Worm (Caenorhabditis elegans) whole organism, L4 larva: ENCODE data around the gene pqn-96.

Source experiments
- D1046.2 ChIP-seq: fragments of 200-800 bp; sonication (Bioruptor generic); IDR thresholded peaks from 2 replicates; pipeline ENCODE4 v1.3.6; 2022; ENCODE audit warnings: missing genetic modification characterization, missing compliant biosample characterization
- F10B5.3 ChIP-seq: sonication (generic microtip); optimal IDR thresholded peaks from 2 replicates; lab custom pipeline; 2016; ENCODE audit warnings: mild to moderate bottlenecking, missing genetic modification characterization, missing compliant biosample characterization
- R02D3.7 ChIP-seq: fragments of 150-350 bp; sonication (generic microtip); optimal IDR thresholded peaks from 3 replicates; lab custom pipeline; 2014; ENCODE audit warnings: missing biosample characterization, missing genetic modification characterization
- T20F7.1 ChIP-seq: fragments of 200-800 bp; sonication (Bioruptor generic); optimal IDR thresholded peaks from 2 replicates; lab custom pipeline; 2018; ENCODE audit warnings: mild to moderate bottlenecking, missing genetic modification characterization, missing compliant biosample characterization
- Y105C5A.15 ChIP-seq: fragments of 200-800 bp; sonication (Bioruptor generic); IDR thresholded peaks from 2 replicates; pipeline ENCODE4 v1.3.6; 2022; ENCODE audit warnings: missing genetic modification characterization, missing compliant biosample characterization
- Y48G9A.11 ChIP-seq: fragments of 200-800 bp; sonication (Bioruptor generic); IDR thresholded peaks from 2 replicates; pipeline ENCODE4 v1.3.6; 2022; ENCODE audit warnings: missing genetic modification reagents, missing genetic modification characterization, missing compliant biosample characterization
- Y5F2A.4 ChIP-seq: fragments of 200-800 bp; sonication (Bioruptor generic); optimal IDR thresholded peaks from 2 replicates; lab custom pipeline; 2018; ENCODE audit warnings: mild to moderate bottlenecking, missing genetic modification characterization, missing compliant biosample characterization
- aha-1 ChIP-seq: fragments of 150-350 bp; peaks from one replicate; lab custom pipeline; 2014; ENCODE audit warnings: missing biosample characterization, missing genetic modification characterization
- ceh-44 ChIP-seq: fragments of 200-800 bp; sonication (Bioruptor generic); IDR thresholded peaks from 2 replicates; pipeline ENCODE4 v1.3.6; 2022; ENCODE audit warnings: missing genetic modification reagents, missing genetic modification characterization, missing compliant biosample characterization
- dmd-8 ChIP-seq: fragments of 200-800 bp; sonication (Bioruptor generic); IDR thresholded peaks from 2 replicates; pipeline ENCODE4 v1.3.6; 2022; ENCODE audit warnings: missing genetic modification characterization, missing compliant biosample characterization
- dpl-1 ChIP-seq: fragments of 150-350 bp; optimal IDR thresholded peaks from 2 replicates; lab custom pipeline; 2014; ENCODE audit warnings: missing biosample characterization, missing genetic modification reagents, missing genetic modification characterization
- duxl-1 ChIP-seq: sonication (generic microtip); optimal IDR thresholded peaks from 2 replicates; lab custom pipeline; 2016; ENCODE audit warnings: mild to moderate bottlenecking, missing genetic modification characterization, moderate library complexity, missing compliant biosample characterization; ENCODE audit not compliant: poor library complexity
- dve-1 ChIP-seq: sonication (generic microtip); optimal IDR thresholded peaks from 2 replicates; lab custom pipeline; 2017; ENCODE audit warnings: antibody characterized with exemption, mild to moderate bottlenecking, missing genetic modification characterization, missing compliant biosample characterization; ENCODE audit not compliant: insufficient read depth
- fos-1 ChIP-seq: fragments of 150-350 bp; optimal IDR thresholded peaks from 2 replicates; lab custom pipeline; 2014; ENCODE audit warnings: missing biosample characterization, missing genetic modification characterization
- hlh-11 ChIP-seq: fragments of 200-800 bp; sonication (Bioruptor generic); optimal IDR thresholded peaks from 2 replicates; lab custom pipeline; 2018; ENCODE audit warnings: mild to moderate bottlenecking, missing genetic modification characterization, missing compliant biosample characterization
- hlh-30 ChIP-seq: sonication (generic microtip); optimal IDR thresholded peaks from 2 replicates; lab custom pipeline; 2017; ENCODE audit warnings: antibody characterized with exemption, mild to moderate bottlenecking, missing genetic modification characterization, missing compliant biosample characterization; ENCODE audit not compliant: insufficient read depth
- jun-1 ChIP-seq: fragments of 150-350 bp; optimal IDR thresholded peaks from 2 replicates; lab custom pipeline; 2014; ENCODE audit warnings: missing biosample characterization, missing genetic modification reagents, missing genetic modification characterization
- lin-1 ChIP-seq: fragments of 200-800 bp; sonication (Bioruptor generic); IDR thresholded peaks from 2 replicates; pipeline ENCODE4 v1.3.6; 2022; ENCODE audit warnings: missing genetic modification reagents, missing genetic modification characterization, missing compliant biosample characterization
- lin-38 ChIP-seq: fragments of 200-800 bp; sonication (Bioruptor generic); IDR thresholded peaks from 2 replicates; pipeline ENCODE4 v1.3.6; 2022; ENCODE audit warnings: missing genetic modification reagents, missing genetic modification characterization, missing compliant biosample characterization
- lsy-2 ChIP-seq, 2 experiments: fragments of 150-350 bp in 1 of 2; sonication (generic microtip) in 1 of 2; optimal IDR thresholded peaks; 2 replicates each; lab custom pipeline; 2014 to 2017; ENCODE audit warnings: missing biosample characterization in 2 of 2, missing genetic modification characterization in 2 of 2
- madf-9 ChIP-seq: fragments of 200-800 bp; sonication (Bioruptor generic); conservative IDR thresholded peaks from 2 replicates; pipeline ENCODE4 v1.3.6; 2022; ENCODE audit warnings: missing genetic modification reagents, missing genetic modification characterization, missing compliant biosample characterization
- mes-2 ChIP-seq: sonication (generic microtip); optimal IDR thresholded peaks from 2 replicates; lab custom pipeline; 2016; ENCODE audit warnings: missing genotype, mild to moderate bottlenecking, missing genetic modification characterization, missing compliant biosample characterization; ENCODE audit not compliant: poor library complexity, severe bottlenecking
- nhr-10 ChIP-seq: fragments of 150-350 bp; optimal IDR thresholded peaks from 2 replicates; lab custom pipeline; 2014; ENCODE audit warnings: missing biosample characterization, missing genetic modification characterization
- nhr-102 ChIP-seq: sonication (generic microtip); optimal IDR thresholded peaks from 2 replicates; lab custom pipeline; 2016; ENCODE audit warnings: mild to moderate bottlenecking, missing genetic modification characterization, moderate library complexity, missing compliant biosample characterization
- nhr-42 ChIP-seq: fragments of 200-800 bp; sonication (Bioruptor generic); IDR thresholded peaks from 2 replicates; pipeline ENCODE4 v1.3.6; 2022; ENCODE audit warnings: missing genetic modification characterization, missing compliant biosample characterization
- nhr-6 ChIP-seq: fragments of 150-350 bp; optimal IDR thresholded peaks from 2 replicates; lab custom pipeline; 2014; ENCODE audit warnings: missing biosample characterization, missing genetic modification characterization
- rbr-2 ChIP-seq: sonication (generic microtip); optimal IDR thresholded peaks from 2 replicates; lab custom pipeline; 2016; ENCODE audit warnings: missing genotype, missing genetic modification characterization, missing compliant biosample characterization
- snpc-4 ChIP-seq: fragments of 150-350 bp; optimal IDR thresholded peaks from 2 replicates; lab custom pipeline; 2014; ENCODE audit warnings: missing biosample characterization, missing genetic modification characterization
- unc-130 ChIP-seq: sonication (generic microtip); optimal IDR thresholded peaks from 2 replicates; lab custom pipeline; 2016; ENCODE audit warnings: missing genetic modification reagents, missing genetic modification characterization, missing compliant biosample characterization
- unc-62 ChIP-seq, 3 experiments: fragments of 150-350 bp in 1 of 3; sonication (generic microtip); optimal IDR thresholded peaks in 2 of 3; peaks in 1 of 3; 1 replicate in 1 of 3; 2 replicates in 2 of 3; lab custom pipeline; 2014 to 2017; ENCODE audit warnings: missing biosample characterization in 3 of 3, missing genetic modification characterization in 3 of 3, missing genetic modification reagents in 3 of 3, missing genotype in 1 of 3

Gene pqn-96

ce11 chrIII:8443557-8444131, 4.4 kb upstream of the pqn-96 start, which contains the start of gene ufbp-1 (continued):
- TF ChIP-seq dve-1 (tag; lab: Kevin White, UChicago) (peak; percentile 89), ceh-44 (GFP tag; lab: Robert Waterston, UW) (peak; percentile 14; the same call in 1 of the 2 replicates), lsy-2 (tag; optimal IDR thresholded peaks at IDR 0.05; lab: Kevin White, UChicago) (peak in 1 of 2 experiments; percentile 93)

DNA sequence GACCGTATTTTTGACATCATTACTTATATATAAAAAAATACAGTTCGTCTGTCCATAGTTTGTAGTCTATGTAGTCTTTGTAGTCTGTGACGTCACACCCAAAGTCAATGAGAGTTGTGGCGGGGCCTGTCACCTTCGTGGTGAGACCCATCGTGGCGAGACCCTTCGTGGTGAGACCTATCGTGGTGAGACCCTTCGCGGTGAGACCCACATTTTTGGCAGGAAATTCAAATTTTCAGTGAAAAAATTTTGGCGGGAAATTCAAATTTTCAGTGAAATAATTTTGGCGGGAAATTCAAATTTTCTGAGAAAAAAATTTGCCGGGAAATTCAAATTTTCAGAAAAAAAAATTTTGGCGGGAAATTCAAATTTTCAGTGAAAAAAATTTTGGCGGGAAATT, 2.1 kb upstream of the pqn-96 start:
- TF ChIP-seq nhr-42 (0 out of 2 replicates have a peak, but pooled peaks have one; percentile 28), lin-38 (GFP tag; lab: Robert Waterston, UW) (peak; percentile 10; the same call in 1 of the 2 replicates), D1046.2 (GFP tag; lab: Robert Waterston, UW) (0 out of 2 replicates have a peak, but pooled peaks have one; percentile 16)

DNA sequence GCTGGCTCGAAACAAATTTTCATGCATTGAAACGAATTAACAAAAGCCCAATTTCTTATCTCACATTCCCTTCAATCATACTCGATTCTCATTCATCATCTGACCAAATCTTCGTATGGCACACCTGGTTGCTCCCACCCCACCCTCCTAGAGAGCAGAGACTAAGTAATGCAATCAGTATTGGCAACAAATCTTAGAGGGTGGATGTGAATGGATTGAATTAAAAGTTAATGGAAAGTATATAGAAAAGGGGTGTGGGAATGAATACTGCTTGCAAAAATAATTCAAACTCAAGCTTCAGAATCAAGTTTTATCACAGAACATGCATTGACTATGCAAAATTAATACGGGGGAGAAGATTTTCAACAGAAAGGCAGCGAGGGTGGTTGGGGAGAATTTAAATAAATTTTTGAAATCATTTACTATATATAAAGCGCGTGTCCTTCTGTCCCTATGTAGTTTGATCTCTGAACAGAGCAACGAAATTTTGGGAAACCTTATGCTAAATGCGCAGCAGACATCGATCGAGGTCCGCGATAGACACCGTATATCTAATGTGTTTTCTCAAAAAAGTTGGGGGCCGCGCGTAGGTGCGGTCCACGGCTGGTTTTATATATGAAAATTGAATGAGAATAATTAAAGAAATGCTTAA, 1.3 kb downstream of the pqn-96 start:
- TF ChIP-seq duxl-1 (tag; lab: Kevin White, UChicago) (no peak), Y105C5A.15 (GFP tag; lab: Robert Waterston, UW) (no peak), dmd-8 (GFP tag; lab: Robert Waterston, UW) (no peak), unc-62 (GFP tag; optimal IDR thresholded peaks at IDR 0.05 in 1 of 2; lab: Kevin White, UChicago) (peak in 1 of 2 experiments; percentile 60), unc-62 (tag; optimal IDR thresholded peaks at IDR 0.05; lab: Kevin White, UChicago) (no peak), aha-1 (peak; percentile 70)

- TF ChIP-seq Y5F2A.4 (no peak), Y48G9A.11 (GFP tag; lab: Robert Waterston, UW) (no peak), T20F7.1 (no peak), hlh-30 (tag; lab: Kevin White, UChicago) (no peak), F10B5.3 (tag; lab: Kevin White, UChicago) (no peak), lin-1 (GFP tag; lab: Robert Waterston, UW) (no peak), nhr-102 (tag; lab: Kevin White, UChicago) (no peak), nhr-10 (tag; lab: Kevin White, UChicago) (no peak), unc-130 (GFP tag; lab: Kevin White, UChicago) (no peak), hlh-11 (no peak), fos-1 (tag; lab: Kevin White, UChicago) (no peak), rbr-2 (tag; lab: Kevin White, UChicago) (no peak)
Measured at ce11 chrIII:8435074-8435473, 4.1 kb downstream of the pqn-96 start, which contains the start of gene ZK1236.9. TSS of gene ZK1236.9 (minus strand) at chrIII:8435174.

DNA sequence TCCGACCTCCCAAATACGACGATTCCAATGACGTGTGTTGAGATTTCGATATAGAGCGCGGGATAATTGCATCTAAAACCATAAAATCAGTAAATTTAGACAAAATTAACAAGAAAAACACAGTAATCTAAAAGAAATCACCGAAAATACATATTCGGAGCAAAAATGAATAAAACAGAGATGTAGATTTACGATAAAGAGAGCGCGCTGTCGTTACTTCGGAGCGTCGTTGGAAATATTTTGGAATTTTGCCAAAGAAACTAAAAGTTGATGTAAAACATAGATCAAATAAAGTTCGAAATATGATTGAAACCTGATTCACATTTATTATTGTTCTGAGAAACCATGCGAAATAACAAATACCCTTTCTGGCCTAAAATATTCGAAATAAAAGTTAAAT, 7.1 kb downstream of the pqn-96 start, which contains the start of gene ZK1236.5:
Gene ZK1236.5 (minus strand): TSS at position 72 of the 400 bp plus-strand sequence.
- TF ChIP-seq lsy-2 (tag; optimal IDR thresholded peaks at IDR 0.05; lab: Kevin White, UChicago) (peak in 1 of 2 experiments; percentile 64), snpc-4 (tag; lab: Kevin White, UChicago) (no peak), Y48G9A.11 (GFP tag; lab: Robert Waterston, UW) (peak; percentile 94), madf-9 (no peak), nhr-6 (peak; percentile 50), jun-1 (tag; lab: Kevin White, UChicago) (no peak), aha-1 (peak; percentile 46), R02D3.7 (tag; lab: Kevin White, UChicago) (peak; percentile 71), rbr-2 (tag; lab: Kevin White, UChicago) (no peak), hlh-30 (tag; lab: Kevin White, UChicago) (no peak), mes-2 (peak; percentile 62), dpl-1 (peak; percentile 30), T20F7.1 (peak; percentile 94)
